Worm (Caenorhabditis elegans) whole organism, L4 larva: Measurements from ENCODE around the gene F42A9.6.

ENCODE experiments used
- F10B5.3 ChIP-seq: sonication (generic microtip); optimal IDR thresholded peaks from 2 replicates; lab custom pipeline; 2016; ENCODE audit warnings: mild to moderate bottlenecking, missing genetic modification characterization, missing compliant biosample characterization
- T26A8.4 ChIP-seq: fragments of 200-800 bp; sonication (Bioruptor generic); IDR thresholded peaks from 2 replicates; pipeline ENCODE4 v1.3.6; 2022; ENCODE audit warnings: missing genetic modification characterization, missing compliant biosample characterization
- aha-1 ChIP-seq: fragments of 150-350 bp; peaks from one replicate; lab custom pipeline; 2014; ENCODE audit warnings: missing biosample characterization, missing genetic modification characterization
- ama-1 ChIP-seq: fragments of 150-350 bp; optimal IDR thresholded peaks from 2 replicates; lab custom pipeline; 2014; ENCODE audit warnings: inconsistent platforms, mixed read lengths
- arid-1 ChIP-seq: fragments of 200-800 bp; sonication (Bioruptor generic); conservative IDR thresholded peaks from 2 replicates; pipeline ENCODE4 v1.3.6; 2022; ENCODE audit warnings: missing genetic modification reagents, missing genetic modification characterization, missing compliant biosample characterization
- ceh-28 ChIP-seq: fragments of 150-350 bp; optimal IDR thresholded peaks from 2 replicates; lab custom pipeline; 2014; ENCODE audit warnings: missing biosample characterization, missing genetic modification reagents, missing genetic modification characterization
- cey-2 ChIP-seq: sonication (generic microtip); optimal IDR thresholded peaks from 3 replicates; lab custom pipeline; 2017; ENCODE audit warnings: missing genetic modification characterization, mild to moderate bottlenecking, missing compliant biosample characterization, antibody characterized with exemption, borderline replicate concordance; ENCODE audit not compliant: insufficient read depth
- ctbp-1 ChIP-seq: fragments of 200-800 bp; sonication (Bioruptor generic); IDR thresholded peaks from 2 replicates; pipeline ENCODE4 v1.3.6; 2022; ENCODE audit warnings: missing genetic modification reagents, missing genetic modification characterization, missing compliant biosample characterization
- daf-12 ChIP-seq: fragments of 150-350 bp; optimal IDR thresholded peaks from 2 replicates; lab custom pipeline; 2014; ENCODE audit warnings: missing biosample characterization, missing genetic modification reagents, missing genetic modification characterization
- daf-16 ChIP-seq, 3 experiments: sonication (generic microtip); optimal IDR thresholded peaks; 2 replicates each; lab custom pipeline; 2016 to 2017; ENCODE audit warnings: missing genetic modification characterization in 3 of 3, missing genetic modification reagents in 3 of 3, mild to moderate bottlenecking in 2 of 3, missing compliant biosample characterization in 2 of 3, missing biosample characterization in 1 of 3, moderate library complexity in 1 of 3
- daf-19 ChIP-seq: fragments of 200-800 bp; sonication (Bioruptor generic); conservative IDR thresholded peaks from 2 replicates; pipeline ENCODE4 v1.3.6; 2022; ENCODE audit warnings: missing genetic modification characterization, missing compliant biosample characterization
- dmd-6 ChIP-seq: fragments of 200-800 bp; sonication (Bioruptor generic); IDR thresholded peaks from 2 replicates; pipeline ENCODE4 v1.3.6; 2022; ENCODE audit warnings: missing genetic modification reagents, missing genetic modification characterization, missing compliant biosample characterization
- dpl-1 ChIP-seq: fragments of 150-350 bp; optimal IDR thresholded peaks from 2 replicates; lab custom pipeline; 2014; ENCODE audit warnings: missing biosample characterization, missing genetic modification reagents, missing genetic modification characterization
- dve-1 ChIP-seq: sonication (generic microtip); optimal IDR thresholded peaks from 2 replicates; lab custom pipeline; 2017; ENCODE audit warnings: antibody characterized with exemption, mild to moderate bottlenecking, missing genetic modification characterization, missing compliant biosample characterization; ENCODE audit not compliant: insufficient read depth
- egl-43 ChIP-seq: fragments of 200-800 bp; sonication (Bioruptor generic); IDR thresholded peaks from 2 replicates; pipeline ENCODE4 v1.3.6; 2022; ENCODE audit warnings: missing genetic modification reagents, missing genetic modification characterization, missing compliant biosample characterization
- fkh-10 ChIP-seq: fragments of 150-350 bp; optimal IDR thresholded peaks from 2 replicates; lab custom pipeline; 2014; ENCODE audit warnings: missing biosample characterization, missing genetic modification reagents, missing genetic modification characterization
- fos-1 ChIP-seq: fragments of 150-350 bp; optimal IDR thresholded peaks from 2 replicates; lab custom pipeline; 2014; ENCODE audit warnings: missing biosample characterization, missing genetic modification characterization
- hlh-11 ChIP-seq: fragments of 200-800 bp; sonication (Bioruptor generic); optimal IDR thresholded peaks from 2 replicates; lab custom pipeline; 2018; ENCODE audit warnings: mild to moderate bottlenecking, missing genetic modification characterization, missing compliant biosample characterization
- hlh-30 ChIP-seq: sonication (generic microtip); optimal IDR thresholded peaks from 2 replicates; lab custom pipeline; 2017; ENCODE audit warnings: antibody characterized with exemption, mild to moderate bottlenecking, missing genetic modification characterization, missing compliant biosample characterization; ENCODE audit not compliant: insufficient read depth
- hmg-1.1 ChIP-seq: fragments of 200-800 bp; sonication (Bioruptor generic); IDR thresholded peaks from 2 replicates; pipeline ENCODE4 v1.3.6; 2022; ENCODE audit warnings: missing genetic modification reagents, missing genetic modification characterization, missing compliant biosample characterization
- lin-29 ChIP-seq: fragments of 200-800 bp; sonication (Bioruptor generic); IDR thresholded peaks from 2 replicates; pipeline ENCODE4 v1.3.6; 2022; ENCODE audit warnings: missing genetic modification reagents, missing genetic modification characterization, missing compliant biosample characterization
- lin-38 ChIP-seq: fragments of 200-800 bp; sonication (Bioruptor generic); IDR thresholded peaks from 2 replicates; pipeline ENCODE4 v1.3.6; 2022; ENCODE audit warnings: missing genetic modification reagents, missing genetic modification characterization, missing compliant biosample characterization
- lsy-2 ChIP-seq, 2 experiments: fragments of 150-350 bp in 1 of 2; sonication (generic microtip) in 1 of 2; optimal IDR thresholded peaks; 2 replicates each; lab custom pipeline; 2014 to 2017; ENCODE audit warnings: missing biosample characterization in 2 of 2, missing genetic modification characterization in 2 of 2
- mdl-1 ChIP-seq, 2 experiments: fragments of 150-350 bp in 1 of 2; sonication (generic microtip) in 1 of 2; optimal IDR thresholded peaks; 2 replicates each; lab custom pipeline; 2014 to 2017; ENCODE audit warnings: missing biosample characterization in 2 of 2, missing genetic modification characterization in 2 of 2
- mep-1 ChIP-seq: fragments of 150-350 bp; sonication (generic microtip); optimal IDR thresholded peaks from 3 replicates; lab custom pipeline; 2014; ENCODE audit warnings: missing biosample characterization, missing genetic modification characterization
- mes-2 ChIP-seq: sonication (generic microtip); optimal IDR thresholded peaks from 2 replicates; lab custom pipeline; 2016; ENCODE audit warnings: missing genotype, mild to moderate bottlenecking, missing genetic modification characterization, missing compliant biosample characterization; ENCODE audit not compliant: poor library complexity, severe bottlenecking
- mxl-3 ChIP-seq: fragments of 200-800 bp; sonication (Bioruptor generic); optimal IDR thresholded peaks from 2 replicates; lab custom pipeline; 2018; ENCODE audit warnings: mild to moderate bottlenecking, missing genetic modification characterization, missing compliant biosample characterization
- nhr-11 ChIP-seq: fragments of 150-350 bp; optimal IDR thresholded peaks from 2 replicates; lab custom pipeline; 2014; ENCODE audit warnings: missing biosample characterization, missing genetic modification characterization
- nhr-25 ChIP-seq: sonication (generic microtip); optimal IDR thresholded peaks from 2 replicates; lab custom pipeline; 2017; ENCODE audit warnings: missing genetic modification characterization, mild to moderate bottlenecking, missing compliant biosample characterization, antibody characterized with exemption, moderate library complexity, borderline replicate concordance; ENCODE audit not compliant: insufficient read depth
- nhr-28 ChIP-seq: fragments of 150-350 bp; optimal IDR thresholded peaks from 2 replicates; lab custom pipeline; 2014; ENCODE audit warnings: missing biosample characterization, missing genetic modification characterization
- nhr-6 ChIP-seq: fragments of 150-350 bp; optimal IDR thresholded peaks from 2 replicates; lab custom pipeline; 2014; ENCODE audit warnings: missing biosample characterization, missing genetic modification characterization
- nhr-76 ChIP-seq: fragments of 150-350 bp; optimal IDR thresholded peaks from 2 replicates; lab custom pipeline; 2014; ENCODE audit warnings: missing biosample characterization, missing genetic modification characterization
- rbr-2 ChIP-seq: sonication (generic microtip); optimal IDR thresholded peaks from 2 replicates; lab custom pipeline; 2016; ENCODE audit warnings: missing genotype, missing genetic modification characterization, missing compliant biosample characterization
- saeg-2 ChIP-seq: fragments of 200-800 bp; sonication (Bioruptor generic); IDR thresholded peaks from 2 replicates; pipeline ENCODE4 v1.3.6; 2022; ENCODE audit warnings: missing genetic modification reagents, missing genetic modification characterization, missing compliant biosample characterization
- set-16 ChIP-seq: fragments of 200-800 bp; sonication (Bioruptor generic); IDR thresholded peaks from 2 replicates; pipeline ENCODE4 v1.3.6; 2022; ENCODE audit warnings: missing genetic modification reagents, missing genetic modification characterization, missing compliant biosample characterization
- snpc-1.2 ChIP-seq: fragments of 200-800 bp; sonication (Bioruptor generic); IDR thresholded peaks from 2 replicates; pipeline ENCODE4 v1.3.6; 2022; ENCODE audit warnings: missing genetic modification reagents, missing genetic modification characterization, missing compliant biosample characterization
- unc-62 ChIP-seq, 3 experiments: fragments of 150-350 bp in 1 of 3; sonication (generic microtip); optimal IDR thresholded peaks in 2 of 3; peaks in 1 of 3; 1 replicate in 1 of 3; 2 replicates in 2 of 3; lab custom pipeline; 2014 to 2017; ENCODE audit warnings: missing biosample characterization in 3 of 3, missing genetic modification characterization in 3 of 3, missing genetic modification reagents in 3 of 3, missing genotype in 1 of 3
- zip-2 ChIP-seq: fragments of 150-350 bp; optimal IDR thresholded peaks from 2 replicates; lab custom pipeline; 2014; ENCODE audit warnings: missing biosample characterization, missing genetic modification characterization

Gene F42A9.6

ce11 chrIV:8627328-8627727 is 18.3 kb downstream of the F42A9.6 start, which contains the start of gene F42A9.11:
Gene F42A9.11 (plus strand): TSS chrIV:8627637.
- TF ChIP-seq saeg-2 (GFP tag; lab: Robert Waterston, UW) (no peak), snpc-1.2 (GFP tag; lab: Robert Waterston, UW) (no peak), unc-62 (GFP tag; optimal IDR thresholded peaks at IDR 0.05 in 1 of 2; lab: Kevin White, UChicago) (peak in 1 of 2 experiments; percentile 79), unc-62 (tag; optimal IDR thresholded peaks at IDR 0.05; lab: Kevin White, UChicago) (no peak), lsy-2 (tag; optimal IDR thresholded peaks at IDR 0.05; lab: Kevin White, UChicago) (peak in 1 of 2 experiments; percentile 44), hmg-1.1 (GFP tag; lab: Robert Waterston, UW) (peak; percentile 52; the same call in 1 of the 2 replicates), mdl-1 (tag; optimal IDR thresholded peaks at IDR 0.05; lab: Kevin White, UChicago) (peak in 1 of 2 experiments; percentile 44), daf-16 (GFP tag; optimal IDR thresholded peaks at IDR 0.05; lab: Kevin White, UChicago) (no peak), daf-16 (tag; optimal IDR thresholded peaks at IDR 0.05; lab: Kevin White, UChicago) (peak; percentile 48), dpl-1 (GFP tag; lab: Kevin White, UChicago) (peak; percentile 9), mes-2 (tag; lab: Kevin White, UChicago) (peak; percentile 53), egl-43 (GFP tag; lab: Robert Waterston, UW) (peak; percentile 43; the same call in 1 of the 2 replicates), nhr-28 (tag; lab: Kevin White, UChicago) (peak; percentile 66), lin-29 (no peak), set-16 (GFP tag; lab: Robert Waterston, UW) (0 out of 2 replicates have a peak, but pooled peaks have one; percentile 20), lin-38 (no peak), hlh-11 (tag; lab: Kevin White, UChicago) (peak; percentile 66), F10B5.3 (tag; lab: Kevin White, UChicago) (no peak), aha-1 (tag; lab: Kevin White, UChicago) (peak; percentile 89), T26A8.4 (GFP tag; lab: Robert Waterston, UW) (peak; percentile 51; the same call in 1 of the 2 replicates), fos-1 (tag; lab: Kevin White, UChicago) (no peak), ceh-28 (tag; lab: Kevin White, UChicago) (no peak), hlh-30 (tag; lab: Kevin White, UChicago) (peak; percentile 53), dve-1 (tag; lab: Kevin White, UChicago) (peak; percentile 14), mxl-3 (GFP tag; lab: Kevin White, UChicago) (peak; percentile 73), mep-1 (peak; percentile 51), dmd-6 (peak; percentile 16; the same call in 1 of the 2 replicates), rbr-2 (tag; lab: Kevin White, UChicago) (peak; percentile 4), daf-19 (no peak), nhr-25 (tag; lab: Kevin White, UChicago) (peak; percentile 28), nhr-6 (tag; lab: Kevin White, UChicago) (peak; percentile 28)
- TF ChIP-seq, all 104 proteins: peak for 21

DNA sequence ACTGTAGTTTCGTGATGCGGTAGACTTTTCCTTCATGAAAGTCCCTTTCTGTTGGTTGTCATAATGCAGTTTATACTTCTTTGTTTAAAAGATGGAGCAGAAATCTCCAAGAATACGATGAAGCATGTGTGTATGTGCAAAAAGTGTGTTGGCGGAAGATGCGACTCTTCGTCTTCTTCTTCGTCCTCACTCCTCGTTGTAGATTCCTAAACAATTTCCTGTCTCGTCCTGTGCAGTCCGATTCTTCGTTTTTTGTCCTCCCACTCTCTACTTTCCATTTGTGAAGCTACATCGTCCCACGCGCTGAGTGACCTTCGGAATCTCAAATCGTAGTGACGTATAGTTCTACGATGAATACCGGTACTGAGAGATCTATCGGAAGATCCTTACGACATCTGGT is 19.2 kb downstream of the F42A9.6 start:
- no peak for TF ChIP-seq nhr-25 (tag; lab: Kevin White, UChicago)
- no peak for TF ChIP-seq cey-2
- TF ChIP-seq ama-1, result no peak
- no peak for TF ChIP-seq rbr-2 (tag; lab: Kevin White, UChicago)

DNA sequence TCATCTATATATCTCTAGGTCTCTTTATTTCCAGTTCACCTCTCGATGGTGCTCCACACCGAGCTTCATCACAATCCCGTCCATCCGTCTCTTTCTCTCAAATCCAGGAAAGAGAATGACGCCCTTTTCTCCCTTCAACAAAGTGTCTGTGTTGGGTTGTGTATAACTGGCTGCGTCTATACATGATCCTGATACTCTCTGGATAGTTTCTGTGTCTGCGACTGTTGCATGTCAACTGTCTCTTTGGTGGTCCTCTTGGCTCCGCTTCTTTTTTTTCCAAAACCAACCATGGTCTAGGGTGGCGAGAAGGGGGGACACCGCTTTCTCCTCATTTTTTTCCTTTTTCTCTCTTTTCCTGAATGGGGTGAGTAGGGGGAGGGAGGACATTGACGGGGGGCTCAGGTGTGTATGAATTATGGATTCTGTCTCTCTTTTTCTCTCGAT is 20.6 kb downstream of the F42A9.6 start:
- TF ChIP-seq ctbp-1 (GFP tag; lab: Robert Waterston, UW) (peak; percentile 55; the same call in 1 of the 2 replicates), aha-1 (tag; lab: Kevin White, UChicago) (peak; percentile 95), arid-1 (GFP tag; lab: Robert Waterston, UW) (no peak), nhr-76 (tag; lab: Kevin White, UChicago) (no peak), fkh-10 (GFP tag; lab: Kevin White, UChicago) (peak; percentile 7), daf-12 (tag; lab: Kevin White, UChicago) (no peak), mep-1 (peak; percentile 57), unc-62 (GFP tag; optimal IDR thresholded peaks at IDR 0.05 in 1 of 2; lab: Kevin White, UChicago) (peak in 1 of 2 experiments; percentile 96), unc-62 (tag; optimal IDR thresholded peaks at IDR 0.05; lab: Kevin White, UChicago) (no peak), zip-2 (tag; lab: Kevin White, UChicago) (no peak), cey-2 (no peak), set-16 (GFP tag; lab: Robert Waterston, UW) (peak; percentile 37; the same call in 1 of the 2 replicates), hmg-1.1 (GFP tag; lab: Robert Waterston, UW) (peak; percentile 68), mes-2 (tag; lab: Kevin White, UChicago) (peak; percentile 14), rbr-2 (tag; lab: Kevin White, UChicago) (peak; percentile 50), lsy-2 (tag; optimal IDR thresholded peaks at IDR 0.05; lab: Kevin White, UChicago) (peak; percentile 29 to 50), nhr-11 (peak; percentile 37), hlh-11 (tag; lab: Kevin White, UChicago) (peak; percentile 51), mxl-3 (GFP tag; lab: Kevin White, UChicago) (no peak), hlh-30 (tag; lab: Kevin White, UChicago) (peak; percentile 33)
